Worm (Caenorhabditis elegans) whole organism, young adult: ENCODE data around the gene C16C10.1.

Experiments
- bed-1 ChIP-seq: fragments of 200-800 bp; sonication (Bioruptor generic); IDR thresholded peaks from 2 replicates; pipeline ENCODE4 v1.3.6; 2022; ENCODE audit warnings: missing genetic modification reagents, missing genetic modification characterization, missing compliant biosample characterization
- ceh-58 ChIP-seq: fragments of 200-800 bp; sonication (Bioruptor generic); IDR thresholded peaks from 2 replicates; pipeline ENCODE4 v1.3.6; 2022; ENCODE audit warnings: missing genetic modification characterization, missing compliant biosample characterization
- egl-44 ChIP-seq: fragments of 200-800 bp; sonication (Bioruptor generic); IDR thresholded peaks from 2 replicates; pipeline ENCODE4 v1.3.6; 2022; ENCODE audit warnings: missing genetic modification reagents, missing genetic modification characterization, missing compliant biosample characterization
- ets-4 ChIP-seq: fragments of 200-800 bp; sonication (Bioruptor generic); optimal IDR thresholded peaks from 2 replicates; lab custom pipeline; 2018; ENCODE audit warnings: mild to moderate bottlenecking, missing genetic modification characterization, missing compliant biosample characterization
- lir-1 ChIP-seq: fragments of 200-800 bp; sonication (Bioruptor generic); conservative IDR thresholded peaks from 2 replicates; pipeline ENCODE4 v1.3.6; 2022; ENCODE audit warnings: missing genetic modification reagents, missing genetic modification characterization, missing compliant biosample characterization
- mes-4 ChIP-seq: sonication (generic microtip); optimal IDR thresholded peaks from 2 replicates; lab custom pipeline; 2016; ENCODE audit warnings: missing genotype, missing genetic modification characterization, missing compliant biosample characterization
- nhr-80 ChIP-seq: sonication (generic microtip); optimal IDR thresholded peaks from 2 replicates; lab custom pipeline; 2016; ENCODE audit warnings: missing genetic modification characterization, missing compliant biosample characterization
- sea-2 ChIP-seq: fragments of 200-800 bp; sonication (Bioruptor generic); IDR thresholded peaks from 2 replicates; pipeline ENCODE4 v1.3.6; 2022; ENCODE audit warnings: missing genetic modification characterization, missing compliant biosample characterization

DNA sequence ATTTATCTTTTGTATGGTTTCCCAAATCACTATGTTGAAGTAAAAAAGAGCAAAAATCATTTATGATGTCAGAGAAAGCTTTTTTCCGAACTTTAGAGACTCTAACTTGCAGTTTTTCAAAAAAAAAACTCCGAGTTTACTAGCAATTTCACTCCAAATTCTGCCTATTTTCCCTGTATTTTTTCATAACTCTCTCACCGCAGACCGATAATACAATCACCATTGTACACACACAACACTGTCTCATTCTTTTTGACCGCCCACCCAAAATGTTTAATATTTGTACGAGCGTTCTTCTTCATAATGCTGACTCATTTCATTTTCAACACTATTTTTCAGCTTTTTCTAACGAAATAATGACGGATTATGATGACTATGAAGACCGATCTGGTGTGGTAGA is 47.6 kb upstream of the C16C10.1 start, which contains the start of gene F43C1.5:
- no peak for TF ChIP-seq bed-1 (GFP tag; lab: Robert Waterston, UW)
- TF ChIP-seq egl-44 = no peak
- no peak for TF ChIP-seq lir-1 (GFP tag; lab: Robert Waterston, UW)
- TF ChIP-seq nhr-80 (tag; lab: Kevin White, UChicago) = no peak
- no peak for TF ChIP-seq mes-4 (tag; lab: Kevin White, UChicago)
- no peak for TF ChIP-seq sea-2 (GFP tag; lab: Robert Waterston, UW)
- TF ChIP-seq ceh-58 (GFP tag; lab: Robert Waterston, UW) = no peak
- no peak for TF ChIP-seq ets-4 (GFP tag; lab: Kevin White, UChicago)
